Fruit fly (Drosophila melanogaster) whole organism, adult: ENCODE results near the gene CG8927.
"Not testable (repeated sequence)": the region's sequence is repeated elsewhere in the genome, so short reads cannot be mapped to it uniquely, and the experiment has no call there.

Source experiments
- CG11617 ChIP-seq: fragments of 200-800 bp; sonication (Bioruptor generic); optimal IDR thresholded peaks from 2 replicates; lab custom pipeline; 2017; ENCODE audit warnings: mild to moderate bottlenecking, missing biosample characterization, missing genetic modification reagents, missing genetic modification characterization
- CG12768 ChIP-seq: fragments of 200-800 bp; sonication (Bioruptor generic); optimal IDR thresholded peaks from 2 replicates; lab custom pipeline; 2017; ENCODE audit warnings: missing biosample characterization, missing genetic modification characterization, mild to moderate bottlenecking, moderate library complexity, missing genetic modification reagents
- CG14711 ChIP-seq: fragments of 200-800 bp; sonication (Bioruptor generic); optimal IDR thresholded peaks from 2 replicates; lab custom pipeline; 2018; ENCODE audit warnings: missing biosample characterization, mild to moderate bottlenecking, missing genetic modification characterization, moderate library complexity
- CG1620 ChIP-seq: fragments of 200-800 bp; sonication (Bioruptor generic); optimal IDR thresholded peaks from 2 replicates; lab custom pipeline; 2016; ENCODE audit warnings: missing biosample characterization, missing genetic modification characterization
- CG33017 ChIP-seq: fragments of 200-800 bp; sonication (Bioruptor generic); optimal IDR thresholded peaks from 2 replicates; lab custom pipeline; 2018; ENCODE audit warnings: missing biosample characterization, mild to moderate bottlenecking, missing genetic modification characterization, moderate library complexity
- CG5204 ChIP-seq: fragments of 200-800 bp; sonication (Bioruptor generic); optimal IDR thresholded peaks from 2 replicates; lab custom pipeline; 2016; ENCODE audit warnings: missing biosample characterization, missing genetic modification characterization
- CG7045 ChIP-seq: fragments of 200-800 bp; sonication (Bioruptor generic); optimal IDR thresholded peaks from 2 replicates; lab custom pipeline; 2017; ENCODE audit warnings: missing biosample characterization, mild to moderate bottlenecking, missing genetic modification characterization
- CG7101 ChIP-seq: fragments of 200-800 bp; sonication (Bioruptor generic); optimal IDR thresholded peaks from 2 replicates; lab custom pipeline; 2018; ENCODE audit warnings: missing biosample characterization, mild to moderate bottlenecking, missing genetic modification characterization, moderate library complexity
- Clk ChIP-seq: fragments of 200-800 bp; sonication (Bioruptor generic); optimal IDR thresholded peaks from 2 replicates; lab custom pipeline; 2017; ENCODE audit warnings: missing biosample characterization, missing genetic modification characterization
- Crg-1 ChIP-seq: fragments of 200-800 bp; sonication (Bioruptor generic); optimal IDR thresholded peaks from 2 replicates; lab custom pipeline; 2016; ENCODE audit warnings: missing biosample characterization, missing genetic modification characterization
- Hr96 ChIP-seq: fragments of 200-800 bp; sonication (Bioruptor generic); optimal IDR thresholded peaks from 2 replicates; lab custom pipeline; 2016; ENCODE audit warnings: missing biosample characterization, missing genetic modification characterization
- Mnt ChIP-seq: fragments of 200-800 bp; sonication (Bioruptor generic); optimal IDR thresholded peaks from 2 replicates; lab custom pipeline; 2016; ENCODE audit warnings: missing biosample characterization, mild to moderate bottlenecking, missing genetic modification characterization
- bab1 ChIP-seq: fragments of 200-800 bp; sonication (Bioruptor generic); optimal IDR thresholded peaks from 3 replicates; lab custom pipeline; 2019; ENCODE audit warnings: missing biosample characterization, mild to moderate bottlenecking, missing genetic modification characterization, moderate library complexity
- cic ChIP-seq: fragments of 200-800 bp; sonication (Bioruptor generic); optimal IDR thresholded peaks from 2 replicates; lab custom pipeline; 2017; ENCODE audit warnings: missing biosample characterization, mild to moderate bottlenecking, missing genetic modification characterization, moderate library complexity
- cnc ChIP-seq, 2 experiments: fragments of >200 bp; optimal IDR thresholded peaks; 2 replicates each; lab custom pipeline; 2017
- kay ChIP-seq: fragments of 200-800 bp; sonication (Bioruptor generic); peaks from one replicate; lab custom pipeline; 2016; ENCODE audit warnings: missing biosample characterization, missing genetic modification characterization, borderline replicate concordance
- ovo ChIP-seq: fragments of 200-800 bp; sonication (Bioruptor generic); optimal IDR thresholded peaks from 2 replicates; lab custom pipeline; 2016; ENCODE audit warnings: missing biosample characterization, missing genetic modification characterization
- pad ChIP-seq: fragments of 200-800 bp; sonication (Bioruptor generic); optimal IDR thresholded peaks from 3 replicates; lab custom pipeline; 2017; ENCODE audit warnings: missing biosample characterization, missing genetic modification characterization, mild to moderate bottlenecking, moderate library complexity, missing genetic modification reagents
- tj ChIP-seq: fragments of 200-800 bp; sonication (Bioruptor generic); optimal IDR thresholded peaks from 3 replicates; lab custom pipeline; 2017; ENCODE audit warnings: missing biosample characterization, mild to moderate bottlenecking, missing genetic modification characterization, moderate library complexity
- toe ChIP-seq: fragments of 200-800 bp; sonication (Bioruptor generic); optimal IDR thresholded peaks from 2 replicates; lab custom pipeline; 2016; ENCODE audit warnings: missing biosample characterization, missing genetic modification characterization

The CG8927 gene

DNA sequence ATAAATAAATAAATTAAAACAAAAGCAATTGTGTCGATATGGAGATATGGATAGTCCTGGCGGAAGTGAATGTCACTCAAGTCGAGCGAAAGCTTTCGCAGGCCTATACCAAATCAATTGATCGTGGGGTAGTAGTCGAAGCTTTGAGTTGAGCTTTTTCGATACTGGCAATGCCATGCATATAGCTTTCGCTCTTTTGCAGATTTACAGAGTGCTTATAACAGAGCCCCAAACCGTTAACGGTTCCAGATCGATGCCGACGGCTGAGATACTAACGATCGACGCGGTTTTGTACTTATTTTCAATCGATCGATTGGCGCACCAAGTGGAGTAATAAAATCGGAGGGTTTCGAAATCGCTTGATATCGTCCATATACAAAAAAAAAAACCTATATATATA lies 9.1 kb upstream of the CG8927 start, which contains the start of gene CG8925:
CG8925 (plus strand) TSS at position 245 of the 400 bp plus-strand sequence.
- no peak for TF ChIP-seq Mnt
- no peak for TF ChIP-seq CG5204 (GFP tag; lab: Kevin White, UChicago)
- no peak for TF ChIP-seq CG12768 (GFP tag; lab: Kevin White, UChicago)
- no peak for TF ChIP-seq cnc (optimal IDR thresholded peaks at IDR 0.05; lab: Kevin White, UChicago)
- TF ChIP-seq pad = no peak

DNA sequence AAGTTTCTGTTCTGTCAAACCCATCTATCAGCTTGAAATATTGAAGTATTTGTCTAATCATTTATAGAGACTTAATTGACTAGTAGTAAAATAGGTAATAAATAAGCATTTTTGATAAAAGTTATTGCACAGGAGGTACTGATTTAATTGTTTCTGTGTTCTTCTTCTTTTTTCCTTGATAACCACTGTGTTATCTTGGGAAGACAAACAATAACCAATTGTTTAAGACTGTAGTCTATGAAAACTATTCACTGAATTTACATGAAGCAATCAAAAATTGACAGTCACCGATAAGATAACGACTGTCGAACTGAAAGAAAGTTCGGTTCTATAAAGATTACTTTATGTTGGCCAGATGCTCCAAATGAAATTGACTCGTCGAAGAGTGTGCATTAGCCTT lies 7.3 kb upstream of the CG8927 start:
- no peak for TF ChIP-seq ovo (GFP tag; lab: Kevin White, UChicago)
- TF ChIP-seq Clk (GFP tag; lab: Kevin White, UChicago) = no peak
- no peak for TF ChIP-seq cic (GFP tag; lab: Kevin White, UChicago)
- no peak for TF ChIP-seq pad

DNA sequence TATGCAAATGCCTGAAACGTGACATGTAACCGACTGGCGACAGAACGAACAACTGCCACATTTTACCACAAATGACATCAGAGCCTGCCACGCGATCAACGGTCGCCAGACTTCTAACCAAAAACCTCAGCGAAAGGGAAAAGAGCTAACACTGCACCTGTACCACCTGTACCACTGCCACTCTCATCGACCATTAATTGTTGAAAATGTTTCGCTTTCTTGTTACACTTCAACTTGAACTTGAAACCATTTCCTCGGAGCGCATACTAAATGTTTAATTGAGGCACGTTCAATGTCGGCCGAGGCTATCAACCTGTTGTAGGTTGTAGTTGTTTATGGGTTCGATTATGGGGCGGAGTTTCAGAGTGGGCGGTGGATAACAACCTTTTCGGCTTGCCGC lies 4.3 kb upstream of the CG8927 start:
- no peak for TF ChIP-seq bab1
- TF ChIP-seq tj (GFP tag; lab: Kevin White, UChicago) = no peak
- no peak for TF ChIP-seq CG5204 (GFP tag; lab: Kevin White, UChicago)

DNA sequence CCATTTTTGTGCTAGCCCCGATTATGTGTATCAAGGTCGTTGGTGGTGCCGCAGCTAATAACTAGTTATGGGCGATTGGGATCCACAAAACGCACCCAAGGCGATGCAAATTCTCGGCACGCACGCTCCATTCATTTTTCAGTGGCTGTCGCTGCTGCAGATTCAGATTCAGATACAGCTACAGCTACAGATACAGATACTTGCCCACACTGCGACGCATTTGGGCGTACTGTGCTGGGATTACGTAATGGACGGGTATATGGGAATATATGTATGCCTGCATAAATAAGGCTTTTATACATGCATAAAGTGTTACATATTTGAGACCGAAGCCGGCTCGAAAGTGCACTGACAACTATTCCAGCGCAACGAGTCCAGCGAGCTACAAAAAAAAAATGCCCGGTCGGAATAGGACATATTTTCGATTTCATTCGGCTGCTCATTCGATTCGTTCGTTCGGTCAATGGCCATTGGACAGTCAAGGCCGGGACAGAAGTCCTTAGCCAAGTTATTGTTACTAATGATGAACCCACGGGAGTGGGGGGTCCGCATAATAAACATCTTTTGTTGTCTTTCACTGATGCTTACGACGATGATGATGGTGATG lies 1.6 kb downstream of the CG8927 start:
- TF ChIP-seq Mnt (no peak), toe (no peak), bab1 (no peak), CG12768 (GFP tag; lab: Kevin White, UChicago) (no peak), CG11617 (GFP tag; lab: Kevin White, UChicago) (no peak), ovo (GFP tag; lab: Kevin White, UChicago) (no peak), CG7101 (tag; lab: Kevin White, UChicago) (no peak), Clk (GFP tag; lab: Kevin White, UChicago) (no peak), cic (GFP tag; lab: Kevin White, UChicago) (no peak), CG33017 (tag; lab: Kevin White, UChicago) (no peak), cnc (optimal IDR thresholded peaks at IDR 0.05; lab: Kevin White, UChicago) (no peak), kay (GFP tag; lab: Kevin White, UChicago) (no peak)

DNA sequence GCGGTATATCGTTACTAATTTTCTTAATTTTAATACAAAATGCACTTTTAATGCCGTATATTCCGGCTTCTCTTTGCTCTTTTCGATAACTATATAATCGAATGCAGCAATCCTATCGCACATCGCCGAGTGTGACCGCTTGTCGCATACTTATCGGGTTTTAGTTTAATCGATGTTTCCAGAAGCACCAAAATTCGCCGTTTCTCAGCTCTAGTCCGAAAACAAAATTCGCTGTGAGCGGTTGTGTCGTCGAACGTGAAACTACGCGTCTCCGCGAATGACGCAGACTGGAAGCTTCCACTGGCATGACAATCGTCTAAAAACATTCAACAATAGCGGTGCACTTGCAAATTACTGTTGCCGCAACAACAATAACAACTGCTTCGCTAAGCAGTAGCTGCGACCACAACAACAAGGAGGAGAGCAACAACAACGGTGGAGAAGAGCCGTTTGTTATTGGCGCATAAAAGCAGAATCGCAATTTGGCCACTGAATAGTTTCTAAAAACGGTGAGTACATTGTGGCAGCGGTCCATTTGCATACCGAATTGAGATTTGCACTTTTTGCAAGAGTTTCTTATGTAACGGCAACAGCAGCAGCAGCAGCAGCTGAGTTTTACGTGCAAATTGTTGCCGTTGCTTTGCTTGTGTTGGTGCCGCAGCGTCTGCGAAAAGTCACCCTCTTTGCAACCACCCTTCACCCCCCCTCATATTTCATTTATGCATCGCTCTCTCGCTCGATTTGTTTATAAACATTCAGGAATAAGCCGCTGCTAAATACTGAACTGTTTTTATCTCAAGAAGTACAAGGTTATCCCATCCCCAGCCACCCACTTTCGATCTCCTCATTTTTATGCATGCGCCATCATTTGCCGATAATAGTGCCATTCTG lies 6.2 kb downstream of the CG8927 start, which contains the start of gene sra:
sra (plus strand) TSS at position 209 of the 891 bp plus-strand sequence.
- TF ChIP-seq CG12768 (GFP tag; lab: Kevin White, UChicago) (no peak), CG5204 (GFP tag; lab: Kevin White, UChicago) (no peak), CG33017 (tag; lab: Kevin White, UChicago) (peak; percentile 36), tj (GFP tag; lab: Kevin White, UChicago) (peak; percentile 71), cnc (optimal IDR thresholded peaks at IDR 0.05; lab: Kevin White, UChicago) (no peak), CG11617 (GFP tag; lab: Kevin White, UChicago) (peak; percentile 62), kay (GFP tag; lab: Kevin White, UChicago) (no peak), pad (peak; percentile 22), bab1 (peak; percentile 80), ovo (GFP tag; lab: Kevin White, UChicago) (peak; percentile 27), cic (GFP tag; lab: Kevin White, UChicago) (peak; percentile 37), Hr96 (GFP tag; lab: Kevin White, UChicago) (no peak), CG1620 (GFP tag; lab: Kevin White, UChicago) (peak; percentile 29), toe (no peak), CG7101 (tag; lab: Kevin White, UChicago) (peak; percentile 31), CG14711 (tag; lab: Kevin White, UChicago) (peak; percentile 39), Clk (GFP tag; lab: Kevin White, UChicago) (no peak), CG7045 (no peak), Crg-1 (GFP tag; lab: Kevin White, UChicago) (peak; percentile 44), Mnt (peak; percentile 66)

DNA sequence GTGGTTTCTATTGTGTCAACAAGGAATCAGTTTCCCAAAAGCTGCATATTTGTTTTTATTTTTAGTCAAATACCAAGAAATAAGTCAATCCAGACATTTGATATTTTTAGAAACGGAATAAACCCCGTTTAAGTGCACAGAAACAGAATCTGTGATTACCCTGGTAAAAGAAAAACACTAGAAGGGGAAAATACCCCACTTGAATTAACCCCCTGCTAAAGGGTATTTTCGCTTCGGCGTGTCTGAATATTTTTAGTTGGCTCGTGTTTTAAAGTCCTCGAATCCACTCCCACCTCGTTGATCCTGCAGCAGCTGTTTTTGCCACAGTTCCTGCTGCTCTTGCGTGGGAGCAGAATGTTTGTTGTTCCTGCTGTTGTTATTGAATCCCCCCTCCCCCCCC lies 6.9 kb downstream of the CG8927 start:
- TF ChIP-seq ovo (GFP tag; lab: Kevin White, UChicago) (no peak), Clk (GFP tag; lab: Kevin White, UChicago) (no peak), CG33017 (tag; lab: Kevin White, UChicago) (no peak), CG7101 (tag; lab: Kevin White, UChicago) (no peak), kay (GFP tag; lab: Kevin White, UChicago) (no peak)

DNA sequence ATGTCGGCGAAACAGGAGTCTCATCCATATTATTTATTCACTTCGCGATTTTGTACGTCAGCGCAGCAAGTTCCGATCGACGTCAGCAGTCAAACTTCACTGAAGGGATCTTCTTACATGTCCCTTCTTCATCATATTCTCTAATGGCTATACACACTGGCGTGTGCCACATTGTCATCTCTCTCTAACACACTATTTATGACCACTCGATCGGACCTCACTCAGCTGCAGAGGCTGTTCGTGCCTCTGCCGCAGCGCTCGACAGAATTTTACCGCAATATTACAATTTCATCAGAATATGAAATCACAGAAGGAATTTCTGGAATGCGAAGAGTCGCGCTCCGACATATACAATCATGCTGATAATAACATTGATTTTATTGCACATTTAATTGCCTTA lies 8.6 kb downstream of the CG8927 start, which contains the start of gene Bin1:
Bin1 (minus strand) TSS at position 101 of the 400 bp plus-strand sequence.
- TF ChIP-seq CG33017 (tag; lab: Kevin White, UChicago); toe; cic (GFP tag; lab: Kevin White, UChicago): not testable (repeated sequence)
